Worm (Caenorhabditis elegans) whole organism, L1 larva: ENCODE data around the gene F54D10.8.
A peak's percentile ranks its signal among the peaks of the same experiment; 100 is the strongest.

Source experiments
- C04F5.9 ChIP-seq: sonication (generic microtip); optimal IDR thresholded peaks from 2 replicates; lab custom pipeline; 2016; ENCODE audit warnings: missing genetic modification characterization, missing compliant biosample characterization
- C16A3.4 ChIP-seq: fragments of 150-350 bp; optimal IDR thresholded peaks from 2 replicates; lab custom pipeline; 2014; ENCODE audit warnings: missing biosample characterization, missing genetic modification characterization
- C34B4.2 ChIP-seq: sonication (generic microtip); optimal IDR thresholded peaks from 2 replicates; lab custom pipeline; 2017; ENCODE audit warnings: mild to moderate bottlenecking, missing genetic modification characterization, missing compliant biosample characterization
- F16B12.6 ChIP-seq: fragments of 150-350 bp; optimal IDR thresholded peaks from 2 replicates; lab custom pipeline; 2014; ENCODE audit warnings: missing biosample characterization, missing genetic modification characterization
- Y116A8C.19 ChIP-seq: sonication (generic microtip); optimal IDR thresholded peaks from 2 replicates; lab custom pipeline; 2016; ENCODE audit warnings: missing compliant biosample characterization, missing genetic modification characterization, borderline replicate concordance
- aha-1 ChIP-seq: fragments of 150-350 bp; optimal IDR thresholded peaks from 2 replicates; lab custom pipeline; 2014; ENCODE audit warnings: missing biosample characterization, missing genetic modification characterization
- aly-2 ChIP-seq: fragments of 150-350 bp; optimal IDR thresholded peaks from 2 replicates; lab custom pipeline; 2014; ENCODE audit warnings: missing biosample characterization, missing genetic modification characterization
- ceh-8 ChIP-seq: fragments of 200-800 bp; sonication (Bioruptor generic); optimal IDR thresholded peaks from 2 replicates; lab custom pipeline; 2018; ENCODE audit warnings: mild to moderate bottlenecking, missing genetic modification characterization, moderate library complexity, missing compliant biosample characterization
- ceh-82 ChIP-seq, 3 experiments: fragments of 150-350 bp in 1 of 3; sonication (generic microtip) in 2 of 3; optimal IDR thresholded peaks; 2 replicates each; lab custom pipeline; 2014 to 2017; ENCODE audit warnings: missing biosample characterization in 3 of 3, missing genetic modification characterization in 3 of 3
- ceh-88 ChIP-seq: fragments of 200-800 bp; sonication (Bioruptor generic); IDR thresholded peaks from 2 replicates; pipeline ENCODE4 v1.3.6; 2022; ENCODE audit warnings: missing genetic modification characterization, missing compliant biosample characterization
- ces-1 ChIP-seq: fragments of 150-350 bp; optimal IDR thresholded peaks from 2 replicates; lab custom pipeline; 2014; ENCODE audit warnings: missing biosample characterization, missing genetic modification reagents, missing genetic modification characterization
- dsc-1 ChIP-seq: sonication (generic microtip); optimal IDR thresholded peaks from 2 replicates; lab custom pipeline; 2016; ENCODE audit warnings: mild to moderate bottlenecking, missing genetic modification characterization, missing compliant biosample characterization
- efl-1 ChIP-seq, 4 experiments: fragments of 150-350 bp; optimal IDR thresholded peaks in 3 of 4; peaks in 1 of 4; 1 replicate in 1 of 4; 2 replicates in 3 of 4; lab custom pipeline; 2014; ENCODE audit warnings: missing biosample characterization in 2 of 4, missing genetic modification characterization in 2 of 4, missing genetic modification reagents in 2 of 4
- efl-3 ChIP-seq: fragments of 200-800 bp; sonication (Bioruptor generic); optimal IDR thresholded peaks from 2 replicates; lab custom pipeline; 2018; ENCODE audit warnings: mild to moderate bottlenecking, missing genetic modification characterization, missing compliant biosample characterization
- egl-27 ChIP-seq, 2 experiments: fragments of 150-350 bp in 1 of 2; sonication (generic microtip); optimal IDR thresholded peaks; 3 replicates each; lab custom pipeline; 2017 to 2018; ENCODE audit warnings: missing biosample characterization in 2 of 2, missing genetic modification characterization in 2 of 2, missing genetic modification reagents in 2 of 2
- elt-2 ChIP-seq: sonication (generic microtip); optimal IDR thresholded peaks from 2 replicates; lab custom pipeline; 2016; ENCODE audit warnings: missing genetic modification characterization, mild to moderate bottlenecking, inconsistent platforms, missing compliant biosample characterization, missing genetic modification reagents
- fkh-4 ChIP-seq: sonication (generic microtip); optimal IDR thresholded peaks from 2 replicates; lab custom pipeline; 2016; ENCODE audit warnings: missing compliant biosample characterization, missing genetic modification characterization, borderline replicate concordance
- fkh-8 ChIP-seq: sonication (generic microtip); optimal IDR thresholded peaks from 2 replicates; lab custom pipeline; 2016; ENCODE audit warnings: mild to moderate bottlenecking, missing genetic modification characterization, missing compliant biosample characterization
- fos-1 ChIP-seq: fragments of 150-350 bp; optimal IDR thresholded peaks from 2 replicates; lab custom pipeline; 2014; ENCODE audit warnings: missing biosample characterization, missing genetic modification characterization
- irx-1 ChIP-seq: sonication (generic microtip); optimal IDR thresholded peaks from 2 replicates; lab custom pipeline; 2016; ENCODE audit warnings: missing genetic modification characterization, missing compliant biosample characterization
- jun-1 ChIP-seq: fragments of 150-350 bp; optimal IDR thresholded peaks from 2 replicates; lab custom pipeline; 2014; ENCODE audit warnings: missing biosample characterization, missing genetic modification reagents, missing genetic modification characterization
- lin-15B ChIP-seq: fragments of 150-350 bp; sonication (generic microtip); optimal IDR thresholded peaks from 3 replicates; lab custom pipeline; 2014; ENCODE audit warnings: missing biosample characterization, missing genetic modification characterization
- lsy-2 ChIP-seq, 2 experiments: fragments of 150-350 bp; optimal IDR thresholded peaks; 2 replicates each; lab custom pipeline; 2014; ENCODE audit warnings: missing biosample characterization in 2 of 2, missing genetic modification characterization in 2 of 2
- mab-9 ChIP-seq: fragments of 200-800 bp; sonication (Bioruptor generic); IDR thresholded peaks from 2 replicates; pipeline ENCODE4 v1.3.6; 2022; ENCODE audit warnings: missing genetic modification reagents, missing genetic modification characterization, missing compliant biosample characterization
- mdl-1 ChIP-seq, 2 experiments: fragments of 150-350 bp; optimal IDR thresholded peaks; 2 replicates each; lab custom pipeline; 2014 to 2017; ENCODE audit warnings: missing biosample characterization in 2 of 2, missing genetic modification characterization in 2 of 2, inconsistent platforms in 1 of 2
- mep-1 ChIP-seq: fragments of 150-350 bp; optimal IDR thresholded peaks from 2 replicates; lab custom pipeline; 2014; ENCODE audit warnings: missing biosample characterization, missing genetic modification characterization
- nhr-11 ChIP-seq: fragments of 150-350 bp; optimal IDR thresholded peaks from 2 replicates; lab custom pipeline; 2014; ENCODE audit warnings: missing biosample characterization, missing genetic modification characterization
- nhr-12 ChIP-seq: sonication (generic microtip); optimal IDR thresholded peaks from 2 replicates; lab custom pipeline; 2017; ENCODE audit warnings: missing biosample characterization, missing genetic modification characterization
- nhr-28 ChIP-seq: fragments of 150-350 bp; optimal IDR thresholded peaks from 2 replicates; lab custom pipeline; 2014; ENCODE audit warnings: missing biosample characterization, missing genetic modification characterization
- nhr-47 ChIP-seq: sonication (generic microtip); optimal IDR thresholded peaks from 2 replicates; lab custom pipeline; 2016; ENCODE audit warnings: mild to moderate bottlenecking, missing genetic modification characterization, moderate library complexity, missing compliant biosample characterization
- nhr-84 ChIP-seq: sonication (generic microtip); optimal IDR thresholded peaks from 2 replicates; lab custom pipeline; 2017; ENCODE audit warnings: missing biosample characterization, missing genetic modification characterization
- pax-3 ChIP-seq: fragments of 200-800 bp; sonication (Bioruptor generic); optimal IDR thresholded peaks from 2 replicates; lab custom pipeline; 2018; ENCODE audit warnings: mild to moderate bottlenecking, missing genetic modification characterization, moderate library complexity, missing compliant biosample characterization
- pqm-1 ChIP-seq: sonication (generic microtip); optimal IDR thresholded peaks from 3 replicates; lab custom pipeline; 2017; ENCODE audit warnings: missing biosample characterization, missing genetic modification characterization
- rnt-1 ChIP-seq: sonication (generic microtip); optimal IDR thresholded peaks from 2 replicates; lab custom pipeline; 2016; ENCODE audit warnings: mild to moderate bottlenecking, missing genetic modification characterization, moderate library complexity, missing compliant biosample characterization
- snu-23 ChIP-seq: sonication (generic microtip); optimal IDR thresholded peaks from 2 replicates; lab custom pipeline; 2016; ENCODE audit warnings: missing genetic modification characterization, missing compliant biosample characterization
- swsn-7 ChIP-seq: sonication (generic microtip); optimal IDR thresholded peaks from 2 replicates; lab custom pipeline; 2016; ENCODE audit warnings: missing genetic modification characterization, missing compliant biosample characterization
- unc-62 ChIP-seq: fragments of 150-350 bp; optimal IDR thresholded peaks from 2 replicates; lab custom pipeline; 2014; ENCODE audit warnings: missing biosample characterization, missing genetic modification reagents, missing genetic modification characterization
- unc-98 ChIP-seq: fragments of 200-800 bp; sonication (Bioruptor generic); IDR thresholded peaks from 2 replicates; pipeline ENCODE4 v1.3.6; 2022; ENCODE audit warnings: missing genetic modification characterization, missing compliant biosample characterization
- xbp-1 ChIP-seq: sonication (generic microtip); optimal IDR thresholded peaks from 2 replicates; lab custom pipeline; 2016; ENCODE audit warnings: missing genetic modification characterization, missing compliant biosample characterization
- zip-4 ChIP-seq: fragments of 200-800 bp; sonication (Bioruptor generic); optimal IDR thresholded peaks from 2 replicates; lab custom pipeline; 2018; ENCODE audit warnings: mild to moderate bottlenecking, missing genetic modification characterization, moderate library complexity, missing compliant biosample characterization
- ztf-4 ChIP-seq: fragments of 150-350 bp; optimal IDR thresholded peaks from 2 replicates; lab custom pipeline; 2014; ENCODE audit warnings: missing biosample characterization, missing genetic modification characterization

F54D10.8 gene

ce11 chrII:3815445-3816208 is 12.1 kb downstream of the F54D10.8 start (continued):
- peak; percentile 83 for TF ChIP-seq elt-2
- no peak for TF ChIP-seq ceh-8 (GFP tag; lab: Kevin White, UChicago)
- TF ChIP-seq jun-1 (tag; lab: Kevin White, UChicago), result no peak
- TF ChIP-seq C04F5.9 (tag; lab: Kevin White, UChicago), result no peak
- TF ChIP-seq unc-62 (GFP tag; lab: Kevin White, UChicago), result no peak
- no peak for TF ChIP-seq nhr-12 (tag; lab: Kevin White, UChicago)
- no peak for TF ChIP-seq unc-98 (GFP tag; lab: Robert Waterston, UW)
- no peak for TF ChIP-seq lin-15B
- no peak for TF ChIP-seq mab-9 (GFP tag; lab: Robert Waterston, UW)
- TF ChIP-seq ces-1, result no peak
- TF ChIP-seq egl-27 (tag; optimal IDR thresholded peaks at IDR 0.05; lab: Kevin White, UChicago), result no peak
- TF ChIP-seq C16A3.4 (tag; lab: Kevin White, UChicago), result no peak
- TF ChIP-seq fkh-8 (tag; lab: Kevin White, UChicago), result no peak
- TF ChIP-seq ceh-82 (tag; optimal IDR thresholded peaks at IDR 0.05; lab: Kevin White, UChicago), result no peak
- TF ChIP-seq dsc-1, result no peak
- TF ChIP-seq C34B4.2 (tag; lab: Kevin White, UChicago), result no peak
- no peak for TF ChIP-seq Y116A8C.19 (tag; lab: Kevin White, UChicago)
- no peak for TF ChIP-seq fos-1
- peak; percentile 34 to 55 for TF ChIP-seq efl-1 (optimal IDR thresholded peaks at IDR 0.05; lab: Kevin White, UChicago)
- TF ChIP-seq efl-1 (GFP tag; optimal IDR thresholded peaks at IDR 0.05 in 1 of 2; lab: Kevin White, UChicago), result peak; percentile 39 to 68
- peak; percentile 79 for TF ChIP-seq F16B12.6 (tag; lab: Kevin White, UChicago)
- no peak for TF ChIP-seq mep-1 (tag; lab: Kevin White, UChicago)
- no peak for TF ChIP-seq efl-3 (GFP tag; lab: Kevin White, UChicago)
- TF ChIP-seq lsy-2 (tag; optimal IDR thresholded peaks at IDR 0.05; lab: Kevin White, UChicago), result peak; percentile 26
- no peak for TF ChIP-seq nhr-11 (tag; lab: Kevin White, UChicago)
- no peak for TF ChIP-seq ceh-88 (GFP tag; lab: Robert Waterston, UW)
- no peak for TF ChIP-seq rnt-1 (tag; lab: Kevin White, UChicago)
- TF ChIP-seq pax-3 (tag; lab: Kevin White, UChicago), result no peak
- peak; percentile 31 for TF ChIP-seq nhr-47 (tag; lab: Kevin White, UChicago)
- no peak for TF ChIP-seq xbp-1
- TF ChIP-seq pqm-1 (tag; lab: Kevin White, UChicago), result no peak
- TF ChIP-seq aly-2 (tag; lab: Kevin White, UChicago), result no peak
- TF ChIP-seq irx-1, result no peak
- no peak for TF ChIP-seq nhr-84 (tag; lab: Kevin White, UChicago)
- TF ChIP-seq nhr-28, result no peak
- no peak for TF ChIP-seq zip-4 (GFP tag; lab: Kevin White, UChicago)
- TF ChIP-seq mdl-1 (tag; optimal IDR thresholded peaks at IDR 0.05; lab: Kevin White, UChicago), result no peak
- TF ChIP-seq swsn-7 (tag; lab: Kevin White, UChicago), result peak; percentile 0
- peak; percentile 11 for TF ChIP-seq snu-23 (GFP tag; lab: Kevin White, UChicago)

ce11 chrII:3811816-3812332 is 15.8 kb downstream of the F54D10.8 start, which contains the start of gene lido-15:
Gene lido-15 (plus strand): TSS chrII:3812282.
- TF ChIP-seq nhr-28, result no peak
- no peak for TF ChIP-seq ztf-4
- TF ChIP-seq C16A3.4 (tag; lab: Kevin White, UChicago), result no peak
- TF ChIP-seq fkh-4 (tag; lab: Kevin White, UChicago), result no peak
- peak in 1 of 2 experiments; percentile 5 for TF ChIP-seq efl-1 (optimal IDR thresholded peaks at IDR 0.05; lab: Kevin White, UChicago)
- no peak for TF ChIP-seq efl-1 (GFP tag; optimal IDR thresholded peaks at IDR 0.05 in 1 of 2; lab: Kevin White, UChicago)
- TF ChIP-seq aha-1 (tag; lab: Kevin White, UChicago), result no peak
- TF ChIP-seq, all 84 proteins: peak for 1
